Fruit fly (Drosophila melanogaster): Measurements from ENCODE around the gene Shab.

dm6 chr3L:2994872-2995271 lies 100.1 kb downstream of the Shab start, which contains the start of gene CG2113:
- TF ChIP-seq pan (optimal IDR thresholded peaks at IDR 0.05) (no peak), EcR (GFP tag; optimal IDR thresholded peaks at IDR 0.05) (no peak)
